Worm (Caenorhabditis elegans) whole organism, dauer: Measurements from ENCODE around the gene Y59C2A.2.
"Not testable (repeated sequence)": the region's sequence is repeated elsewhere in the genome, so short reads cannot be mapped to it uniquely, and the experiment has no call there.

Experiments used
- unc-62 ChIP-seq: sonication (generic microtip); optimal IDR thresholded peaks from 2 replicates; lab custom pipeline; 2017; ENCODE audit warnings: missing biosample characterization, missing genetic modification reagents, missing genetic modification characterization

Y59C2A.2 gene

DNA sequence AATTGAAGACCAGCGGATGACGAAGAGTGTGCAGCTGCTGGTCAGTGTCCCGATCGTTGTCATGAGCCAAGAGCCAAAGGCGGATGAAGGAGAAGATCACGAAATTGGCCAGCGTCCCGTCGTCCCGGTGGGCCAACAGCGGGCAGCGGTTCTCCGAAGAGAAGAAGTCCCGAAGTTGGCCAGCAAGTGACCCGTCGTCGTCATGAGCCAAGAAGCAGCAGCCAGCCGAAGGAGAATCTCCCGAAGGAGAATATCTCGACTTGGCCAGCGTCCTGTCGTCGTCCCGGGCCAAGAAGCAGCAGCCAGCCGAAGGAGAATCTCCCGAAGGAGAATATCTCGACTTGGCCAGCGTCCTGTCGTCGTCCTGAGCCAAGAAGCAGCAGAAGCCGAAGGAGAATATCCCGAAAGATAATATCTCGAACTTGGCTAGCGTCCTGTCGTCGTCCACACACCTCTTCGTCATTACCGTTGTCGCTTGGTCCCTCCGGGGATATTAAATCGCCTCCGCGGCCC, 40.5 kb downstream of the Y59C2A.2 start, which contains the start of gene C33C12.11:
C33C12.11 (minus strand) TSS at position 463 of the 513 bp plus-strand sequence.
- TF ChIP-seq unc-62 (GFP tag; lab: Kevin White, UChicago) = not testable (repeated sequence)

DNA sequence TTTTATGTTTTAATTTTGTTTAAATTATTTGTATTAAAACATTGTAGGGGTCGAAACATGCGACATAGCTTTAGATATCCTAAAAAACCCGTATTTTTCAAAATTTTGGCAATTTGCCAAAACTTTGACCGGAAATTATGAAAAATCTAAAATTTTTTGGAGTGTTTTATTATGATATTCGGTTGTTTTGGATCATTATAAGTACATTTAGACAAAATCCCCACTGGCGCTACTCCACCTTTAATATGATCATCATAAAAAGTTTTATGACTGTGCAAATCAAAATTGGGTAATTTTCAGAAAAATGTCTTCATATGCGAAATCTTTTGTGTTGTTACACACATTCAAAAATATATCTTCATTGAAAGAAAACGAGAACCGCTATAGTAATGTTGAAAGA, 50.2 kb downstream of the Y59C2A.2 start, which contains the start of gene math-18:
math-18 (plus strand) TSS at position 301 of the 400 bp plus-strand sequence.
- TF ChIP-seq unc-62 (GFP tag; lab: Kevin White, UChicago) = not testable (repeated sequence)

ce11 chrII:2152455-2152854, 51.5 kb downstream of the Y59C2A.2 start:
- TF ChIP-seq unc-62 (GFP tag; lab: Kevin White, UChicago) = no peak

DNA sequence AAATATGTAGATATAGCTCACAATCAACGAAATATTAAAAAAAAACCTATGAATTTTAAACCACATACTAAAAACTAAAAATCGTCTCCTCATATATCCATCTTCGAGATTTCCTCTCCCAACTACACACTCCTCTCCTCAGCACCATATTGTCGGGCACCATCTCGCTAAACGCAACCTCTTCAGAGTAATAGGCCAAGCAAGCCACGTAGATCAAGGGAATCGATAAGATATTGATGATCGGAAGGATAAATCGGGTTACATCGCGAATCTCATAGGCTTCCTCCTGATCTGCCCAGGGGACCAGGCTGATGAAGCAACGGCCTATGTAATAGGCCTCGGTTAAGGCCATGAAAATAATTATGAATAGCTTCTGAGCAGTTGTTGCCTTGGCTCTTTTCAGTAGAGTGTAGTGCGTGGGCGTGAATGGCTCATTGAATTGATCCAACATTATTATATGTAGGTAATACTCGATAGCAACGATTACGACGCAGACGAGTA, 53.4 kb downstream of the Y59C2A.2 start, which contains the start of the genes C40A11.7 and C40A11.8:
C40A11.7 (minus strand) TSS at position 101 of the 501 bp plus-strand sequence.
C40A11.8 (minus strand) TSS at position 451 of the 501 bp plus-strand sequence.
- no peak for TF ChIP-seq unc-62 (GFP tag; lab: Kevin White, UChicago)

DNA sequence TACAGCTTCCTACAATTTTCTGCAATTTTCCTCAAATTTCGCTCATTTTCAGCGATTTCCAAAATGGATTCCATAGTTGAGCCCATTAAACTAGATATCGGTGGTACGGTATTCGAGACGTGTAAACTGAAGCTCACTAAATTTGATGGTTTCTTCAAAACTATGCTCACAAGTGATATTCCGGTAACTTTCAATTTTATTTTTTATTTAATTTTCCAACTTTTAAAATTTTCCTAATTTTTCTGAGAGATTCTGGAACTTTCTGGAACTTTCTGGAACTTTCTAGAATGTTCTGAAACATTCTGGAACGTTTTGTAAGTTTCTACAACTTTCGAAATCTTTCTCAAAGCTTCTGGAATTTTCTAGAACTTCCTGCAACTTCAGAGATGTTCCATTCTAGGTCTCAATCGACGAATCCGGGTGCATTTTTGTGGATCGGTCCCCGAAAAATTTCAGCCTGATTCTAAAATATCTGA, 57.0 kb downstream of the Y59C2A.2 start, which contains the start of gene C40A11.2:
C40A11.2 (plus strand) TSS at position 51 of the 476 bp plus-strand sequence.
- TF ChIP-seq unc-62 (GFP tag; lab: Kevin White, UChicago) = no peak

DNA sequence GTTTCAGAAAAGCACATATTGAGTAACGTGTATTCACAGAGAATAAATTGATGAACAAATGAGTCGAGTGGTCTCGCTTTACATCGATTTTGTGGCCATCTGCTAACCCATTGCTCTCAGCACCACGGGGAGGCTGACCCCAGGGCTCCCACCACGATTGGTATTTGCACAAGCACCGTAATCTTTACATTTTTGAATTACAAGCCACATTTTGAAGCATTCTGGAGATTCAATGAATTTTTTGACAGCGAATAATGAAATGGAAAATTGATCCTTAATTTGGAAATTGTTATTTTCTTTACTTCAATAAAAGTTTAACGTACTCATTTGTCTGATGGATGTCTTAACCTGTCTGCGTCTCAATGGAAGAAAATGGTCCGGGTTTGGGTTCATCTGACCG, 58.4 kb downstream of the Y59C2A.2 start, which contains the start of gene C40A11.6:
C40A11.6 (minus strand) TSS at position 101 of the 400 bp plus-strand sequence.
- no peak for TF ChIP-seq unc-62 (GFP tag; lab: Kevin White, UChicago)
